Fruit fly (Drosophila melanogaster): ENCODE data around the gene mRpL36.

mRpL36 gene

DNA sequence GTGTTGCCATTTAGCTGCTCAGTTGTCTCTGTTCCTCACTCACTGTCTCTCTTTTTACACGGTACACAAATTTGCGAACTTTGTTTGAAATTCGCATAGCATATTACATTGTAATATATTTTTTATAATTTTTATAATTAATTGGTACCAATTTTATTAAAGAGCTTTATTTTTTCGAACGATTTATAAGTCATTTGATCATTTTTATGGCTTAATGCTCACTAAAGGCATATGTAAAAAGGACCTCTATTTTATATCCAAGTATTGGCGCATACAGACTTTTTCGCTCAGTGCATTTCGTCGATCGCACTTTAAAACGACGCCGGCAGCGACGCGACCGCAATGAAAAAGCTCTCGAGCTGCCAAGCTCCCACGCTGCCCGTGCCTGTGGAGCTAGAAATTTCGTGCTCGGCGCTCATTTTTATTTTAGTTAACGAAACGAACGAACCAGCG, 28.8 kb downstream of the mRpL36 start (continued):
- TF ChIP-seq vfl (GFP tag; optimal IDR thresholded peaks at IDR 0.05), result peak; percentile 89
- TF ChIP-seq NfI (GFP tag; optimal IDR thresholded peaks at IDR 0.05), result peak; percentile 97
- TF ChIP-seq CG3281 (GFP tag; optimal IDR thresholded peaks at IDR 0.05), result peak; percentile 97
- peak; percentile 45 for TF ChIP-seq CTCF (GFP tag; optimal IDR thresholded peaks at IDR 0.05)
- peak; percentile 68 for TF ChIP-seq mirr (GFP tag; optimal IDR thresholded peaks at IDR 0.05)
- peak; percentile 84 for TF ChIP-seq Asciz (GFP tag; optimal IDR thresholded peaks at IDR 0.05)
- peak; percentile 98 for TF ChIP-seq CG3847 (GFP tag; IDR thresholded peaks at IDR 0.05)
- TF ChIP-seq CG3838 (GFP tag; optimal IDR thresholded peaks at IDR 0.05), result peak; percentile 67
- peak; percentile 42 for TF ChIP-seq p53 (GFP tag; optimal IDR thresholded peaks at IDR 0.05)
- 0 out of 2 replicates have a peak, but pooled peaks have one; percentile 29 for TF ChIP-seq CkIIα-i1 (GFP tag; IDR thresholded peaks at IDR 0.05)
- TF ChIP-seq CG14965 (GFP tag; optimal IDR thresholded peaks at IDR 0.05; ENCODE audit: borderline replicate concordance), result peak; percentile 7
- peak; percentile 69 for TF ChIP-seq CG1529 (GFP tag; optimal IDR thresholded peaks at IDR 0.05)
- TF ChIP-seq Oaz (GFP tag; IDR thresholded peaks at IDR 0.05), result peak; percentile 92
- peak; percentile 74 for TF ChIP-seq CG5245 (GFP tag; optimal IDR thresholded peaks at IDR 0.05)
- peak; percentile 63 for TF ChIP-seq CG15601 (tag; optimal IDR thresholded peaks at IDR 0.05)
- TF ChIP-seq hb (GFP tag; IDR thresholded peaks at IDR 0.05; ENCODE audit: partially characterized antibody), result no peak
- 0 out of 2 replicates have a peak, but pooled peaks have one; percentile 20 for TF ChIP-seq CG4360 (GFP tag; IDR thresholded peaks at IDR 0.05)
- TF ChIP-seq CG11695 (GFP tag; IDR thresholded peaks at IDR 0.05), result peak; percentile 96
- TF ChIP-seq Dbx (GFP tag; IDR thresholded peaks at IDR 0.05), result peak; percentile 98
- no peak for TF ChIP-seq TFAM (GFP tag; optimal IDR thresholded peaks at IDR 0.05)
- TF ChIP-seq Ada2b (GFP tag; IDR thresholded peaks at IDR 0.05), result peak; percentile 94
- TF ChIP-seq CoRest (tag; optimal IDR thresholded peaks at IDR 0.05), result peak; percentile 98
- TF ChIP-seq Fer2 (tag; optimal IDR thresholded peaks at IDR 0.05), result peak; percentile 90
- TF ChIP-seq fd64A (GFP tag; optimal IDR thresholded peaks at IDR 0.05), result peak; percentile 24
- TF ChIP-seq Xbp1 (GFP tag; optimal IDR thresholded peaks at IDR 0.05), result peak; percentile 96
- peak; percentile 40; the same call in 1 of the 2 replicates for TF ChIP-seq crol (GFP tag; IDR thresholded peaks at IDR 0.05)
- TF ChIP-seq dm (GFP tag; optimal IDR thresholded peaks at IDR 0.05), result peak; percentile 55
- TF ChIP-seq Myb (GFP tag; optimal IDR thresholded peaks at IDR 0.05), result peak; percentile 64
- TF ChIP-seq B-H1 (GFP tag; IDR thresholded peaks at IDR 0.05), result peak; percentile 87; the same call in 2 of the 3 replicates
- peak; percentile 98 for TF ChIP-seq slbo (GFP tag; IDR thresholded peaks at IDR 0.05)
- TF ChIP-seq ttk (GFP tag; IDR thresholded peaks at IDR 0.05), result peak; percentile 88
- peak; percentile 96 for TF ChIP-seq lilli (GFP tag; optimal IDR thresholded peaks at IDR 0.05)
- TF ChIP-seq CG14441 (GFP tag; IDR thresholded peaks at IDR 0.05), result peak; percentile 94
- TF ChIP-seq sd (tag; optimal IDR thresholded peaks at IDR 0.05), result peak; percentile 94
- no peak for TF ChIP-seq CG1832 (GFP tag; optimal IDR thresholded peaks at IDR 0.05)
- peak; percentile 92 for TF ChIP-seq run (tag; optimal IDR thresholded peaks at IDR 0.05)
- TF ChIP-seq Atf6 (GFP tag; IDR thresholded peaks at IDR 0.05), result peak; percentile 98
- TF ChIP-seq bowl (GFP tag; IDR thresholded peaks at IDR 0.05), result peak; percentile 82
- peak; percentile 97 for TF ChIP-seq rib (GFP tag; IDR thresholded peaks at IDR 0.05)
- TF ChIP-seq CG4730 (GFP tag; IDR thresholded peaks at IDR 0.05), result peak; percentile 90
- peak; percentile 65 for TF ChIP-seq nerfin-1 (tag; optimal IDR thresholded peaks at IDR 0.05)
- peak; percentile 79 for TF ChIP-seq CG6654 (GFP tag; optimal IDR thresholded peaks at IDR 0.05)
- peak; percentile 91 for TF ChIP-seq CG2712 (tag; optimal IDR thresholded peaks at IDR 0.05)
- peak; percentile 88 for TF ChIP-seq CG18476 (GFP tag; optimal IDR thresholded peaks at IDR 0.05)
- TF ChIP-seq fd102C (GFP tag; optimal IDR thresholded peaks at IDR 0.05), result no peak
- no peak for TF ChIP-seq prd (optimal IDR thresholded peaks at IDR 0.05)
- TF ChIP-seq prd (GFP tag; IDR thresholded peaks at IDR 0.05), result peak; percentile 95
- no peak for TF ChIP-seq fru (optimal IDR thresholded peaks at IDR 0.05)
- TF ChIP-seq Antp (GFP tag; optimal IDR thresholded peaks at IDR 0.05), result peak; percentile 78
- TF ChIP-seq Sry-δ (GFP tag; optimal IDR thresholded peaks at IDR 0.05), result peak; percentile 28
- no peak for TF ChIP-seq HLHmδ (GFP tag; optimal IDR thresholded peaks at IDR 0.05)
- TF ChIP-seq CG3995 (GFP tag; optimal IDR thresholded peaks at IDR 0.05), result peak; percentile 76

Measured in whole organism, embryonic.